Worm (Caenorhabditis elegans): Measurements from ENCODE around the gene ptd-2.

DNA sequence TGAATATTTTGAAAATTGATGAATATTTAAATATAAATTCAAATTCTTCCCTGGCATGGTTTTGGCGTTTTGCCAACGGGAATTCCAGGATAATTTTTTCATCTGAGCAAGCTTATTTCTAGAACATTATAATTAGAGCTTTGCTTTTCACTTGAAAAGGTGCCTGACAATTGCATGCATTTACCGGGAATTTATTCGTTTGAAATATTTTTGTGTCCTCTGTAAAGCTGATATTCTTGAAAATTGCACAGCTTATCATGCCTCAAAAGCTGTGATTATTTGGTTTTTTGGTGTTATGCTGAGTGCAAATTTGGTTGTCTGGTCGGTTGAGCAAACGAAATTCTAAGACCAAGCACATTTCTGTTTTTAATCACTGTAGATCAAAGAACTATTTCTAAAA lies 10.4 kb downstream of the ptd-2 start:
- TF ChIP-seq pha-4 (tag; optimal IDR thresholded peaks at IDR 0.05) (no peak), tbx-2 (tag; optimal IDR thresholded peaks at IDR 0.05) (no peak), pqm-1 (tag; optimal IDR thresholded peaks at IDR 0.05) (no peak), ceh-6 (GFP tag; optimal IDR thresholded peaks at IDR 0.05) (no peak), rnt-1 (tag; optimal IDR thresholded peaks at IDR 0.05) (no peak), fkh-10 (GFP tag; optimal IDR thresholded peaks at IDR 0.05) (no peak), unc-55 (GFP tag; optimal IDR thresholded peaks at IDR 0.05) (no peak), T23F11.4 (GFP tag; optimal IDR thresholded peaks at IDR 0.05) (no peak), ceh-2 (tag; optimal IDR thresholded peaks at IDR 0.05) (no peak), ceh-22 (tag; optimal IDR thresholded peaks at IDR 0.05) (no peak), ceh-48 (tag; optimal IDR thresholded peaks at IDR 0.05) (no peak), unc-42 (tag; optimal IDR thresholded peaks at IDR 0.05) (no peak), madf-2 (tag; optimal IDR thresholded peaks at IDR 0.05) (no peak)
